Fruit fly (Drosophila melanogaster) whole organism, wandering third instar larva: ENCODE results near the gene CG32706.

ENCODE experiments used
- Abd-B ChIP-seq: fragments of >200 bp; optimal IDR thresholded peaks from 2 replicates; lab custom pipeline; 2017; ENCODE audit warnings: missing biosample characterization, missing genetic modification characterization
- CG32264 ChIP-seq: fragments of 200-800 bp; sonication (Bioruptor generic); optimal IDR thresholded peaks from 2 replicates; lab custom pipeline; 2016; ENCODE audit warnings: missing biosample characterization, missing genetic modification characterization
- Dfd ChIP-seq: fragments of >200 bp; optimal IDR thresholded peaks from 2 replicates; lab custom pipeline; 2017; ENCODE audit warnings: missing biosample characterization, missing genetic modification characterization
- Dif ChIP-seq: fragments of 200-275, 200-300 bp; sonication (Bioruptor generic); optimal IDR thresholded peaks from 2 replicates; lab custom pipeline; 2018; ENCODE audit warnings: missing biosample characterization, missing genetic modification characterization; ENCODE audit not compliant: partially characterized antibody
- GATAd ChIP-seq: sonication (Bioruptor generic); optimal IDR thresholded peaks from 2 replicates; lab custom pipeline; 2016; ENCODE audit warnings: missing biosample characterization, missing genetic modification characterization
- HLH106 ChIP-seq: fragments of 200-800 bp; optimal IDR thresholded peaks from 3 replicates; lab custom pipeline; 2019; ENCODE audit warnings: missing biosample characterization, mild to moderate bottlenecking, missing genetic modification characterization, moderate library complexity
- Hr83 ChIP-seq: fragments of 200-300 bp; sonication (Bioruptor generic); optimal IDR thresholded peaks from 2 replicates; lab custom pipeline; 2016; ENCODE audit warnings: missing biosample characterization, mild to moderate bottlenecking, missing genetic modification characterization, moderate library complexity; ENCODE audit not compliant: poor library complexity, severe bottlenecking
- Jra ChIP-seq: sonication (Bioruptor generic); optimal IDR thresholded peaks from 2 replicates; lab custom pipeline; 2016; ENCODE audit warnings: missing biosample characterization, missing genetic modification characterization
- Mio ChIP-seq: sonication (Bioruptor generic); optimal IDR thresholded peaks from 2 replicates; lab custom pipeline; 2016; ENCODE audit warnings: missing biosample characterization, missing genetic modification characterization
- Myc ChIP-seq: fragments of >200 bp; optimal IDR thresholded peaks from 2 replicates; lab custom pipeline; 2017
- N ChIP-seq: fragments of >200 bp; optimal IDR thresholded peaks from 2 replicates; lab custom pipeline; 2018; ENCODE audit warnings: missing biosample characterization, missing external identifiers, missing genetic modification characterization
- Rel ChIP-seq, 2 experiments: fragments of 200-800 bp; sonication (Bioruptor generic) in 1 of 2; optimal IDR thresholded peaks; 2 replicates in 1 of 2; 3 replicates in 1 of 2; lab custom pipeline; 2016 to 2019; ENCODE audit warnings: mild to moderate bottlenecking in 2 of 2, missing biosample characterization in 2 of 2, missing genetic modification characterization in 2 of 2, moderate library complexity in 1 of 2
- Sp1 ChIP-seq: fragments of 200-800 bp; sonication (Bioruptor generic); optimal IDR thresholded peaks from 3 replicates; lab custom pipeline; 2019; ENCODE audit warnings: missing biosample characterization, mild to moderate bottlenecking, missing genetic modification characterization, moderate library complexity
- Vsx2 ChIP-seq: fragments of 200-300, 225-300 bp; sonication (Bioruptor generic); optimal IDR thresholded peaks from 2 replicates; lab custom pipeline; 2018; ENCODE audit warnings: missing biosample characterization, missing genetic modification characterization; ENCODE audit not compliant: partially characterized antibody
- br ChIP-seq: fragments of 200-800 bp; sonication (Bioruptor generic); optimal IDR thresholded peaks from 2 replicates; lab custom pipeline; 2016; ENCODE audit warnings: missing biosample characterization, missing genetic modification characterization
- brk ChIP-seq: fragments of 200-800 bp; sonication (Bioruptor generic); optimal IDR thresholded peaks from 2 replicates; lab custom pipeline; 2016; ENCODE audit warnings: missing biosample characterization, mild to moderate bottlenecking, missing genetic modification characterization
- dmrt93B ChIP-seq: fragments of 200-800 bp; sonication (Bioruptor generic); optimal IDR thresholded peaks from 2 replicates; lab custom pipeline; 2018; ENCODE audit warnings: missing biosample characterization, mild to moderate bottlenecking, missing genetic modification characterization
- dsf ChIP-seq: sonication (Bioruptor generic); optimal IDR thresholded peaks from 2 replicates; lab custom pipeline; 2016; ENCODE audit warnings: missing biosample characterization, missing genetic modification characterization, borderline replicate concordance
- ey ChIP-seq: fragments of 200-800 bp; sonication (Bioruptor generic); optimal IDR thresholded peaks from 2 replicates; lab custom pipeline; 2016; ENCODE audit warnings: missing biosample characterization, missing genetic modification characterization
- foxo ChIP-seq, 2 experiments: fragments of 200-800 bp; sonication (Bioruptor generic); optimal IDR thresholded peaks; 2 replicates in 1 of 2; 3 replicates in 1 of 2; lab custom pipeline; 2016 to 2017; ENCODE audit warnings: missing biosample characterization in 2 of 2, missing genetic modification characterization in 2 of 2
- fru ChIP-seq: fragments of 200-800 bp; sonication (Bioruptor generic); optimal IDR thresholded peaks from 3 replicates; lab custom pipeline; 2016; ENCODE audit warnings: missing biosample characterization, mild to moderate bottlenecking, missing genetic modification characterization
- jim ChIP-seq: fragments of 175-275, 200-325 bp; sonication (Bioruptor generic); optimal IDR thresholded peaks from 2 replicates; lab custom pipeline; 2016; ENCODE audit warnings: missing biosample characterization, mild to moderate bottlenecking, missing genetic modification characterization
- psq ChIP-seq: fragments of 200-800 bp; sonication (Bioruptor generic); optimal IDR thresholded peaks from 3 replicates; lab custom pipeline; 2017; ENCODE audit warnings: missing biosample characterization, mild to moderate bottlenecking, missing genetic modification characterization, moderate library complexity
- rgr ChIP-seq: fragments of 200-800 bp; sonication (Bioruptor generic); optimal IDR thresholded peaks from 3 replicates; lab custom pipeline; 2016; ENCODE audit warnings: missing biosample characterization, mild to moderate bottlenecking, missing genetic modification characterization
- sage ChIP-seq: fragments of 200-800 bp; sonication (Bioruptor generic); optimal IDR thresholded peaks from 2 replicates; lab custom pipeline; 2016; ENCODE audit warnings: missing biosample characterization, mild to moderate bottlenecking, missing genetic modification characterization
- sv ChIP-seq: fragments of 200-800 bp; sonication (Bioruptor generic); optimal IDR thresholded peaks from 3 replicates; lab custom pipeline; 2016; ENCODE audit warnings: missing biosample characterization, missing genetic modification characterization
- tai ChIP-seq: sonication (Bioruptor generic); optimal IDR thresholded peaks from 2 replicates; lab custom pipeline; 2016; ENCODE audit warnings: missing biosample characterization, missing genetic modification characterization
- usp ChIP-seq: fragments of >200 bp; optimal IDR thresholded peaks from 2 replicates; lab custom pipeline; 2017; ENCODE audit warnings: missing biosample characterization, missing genetic modification characterization
- woc ChIP-seq: sonication (Bioruptor generic); optimal IDR thresholded peaks from 2 replicates; lab custom pipeline; 2016; ENCODE audit warnings: missing biosample characterization, mild to moderate bottlenecking, missing genetic modification characterization

Gene CG32706

DNA sequence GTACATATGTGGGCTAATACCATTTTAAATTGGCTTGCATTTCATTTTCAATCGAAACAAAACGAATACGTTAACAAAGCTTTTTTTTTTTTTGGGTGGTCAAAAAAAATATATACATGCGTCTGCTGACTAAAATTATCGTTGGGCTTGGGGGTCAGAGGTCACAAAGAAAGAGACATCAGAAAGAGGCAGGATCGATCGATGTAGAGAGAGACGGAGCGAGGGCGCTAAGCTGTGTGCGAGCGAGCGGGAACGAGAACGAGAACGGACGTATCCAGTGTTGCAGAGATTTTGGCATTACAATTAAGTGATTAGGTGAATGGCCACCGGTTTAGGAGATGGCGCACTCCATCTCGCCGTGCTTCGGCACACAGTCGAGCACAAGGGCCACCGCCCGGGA, 7.0 kb downstream of the CG32706 start:
- TF ChIP-seq woc (GFP tag; lab: Kevin White, UChicago) = no peak
- no peak for TF ChIP-seq CG32264 (GFP tag; lab: Kevin White, UChicago)
- TF ChIP-seq sage = no peak
- TF ChIP-seq Rel (GFP tag; optimal IDR thresholded peaks at IDR 0.05; lab: Kevin White, UChicago) = no peak
- no peak for TF ChIP-seq Rel (tag; optimal IDR thresholded peaks at IDR 0.05; lab: Kevin White, UChicago)
- TF ChIP-seq ey (GFP tag; lab: Kevin White, UChicago) = no peak
- no peak for TF ChIP-seq tai (GFP tag; lab: Kevin White, UChicago)
- TF ChIP-seq, all 38 proteins: peak for 0

DNA sequence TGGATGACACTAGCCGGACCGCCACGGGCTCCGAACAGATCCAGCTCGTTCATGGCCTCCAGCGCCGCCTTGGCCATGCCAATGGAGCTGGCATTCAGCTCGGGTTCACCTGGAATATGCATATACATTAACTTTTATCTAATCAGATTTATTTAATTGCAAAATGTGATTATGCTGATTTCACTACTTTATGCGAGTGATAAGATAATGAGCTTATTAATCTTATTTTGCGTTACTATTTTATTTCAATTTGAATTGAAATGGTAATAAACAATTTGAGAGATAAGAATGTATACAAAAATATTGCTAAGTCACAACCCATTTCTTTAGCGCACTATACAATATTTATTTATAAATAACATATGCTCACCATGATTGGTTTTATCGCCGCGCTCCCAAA, 15.2 kb downstream of the CG32706 start:
- TF ChIP-seq Mio (GFP tag; lab: Kevin White, UChicago) (no peak), N (GFP tag; lab: Kevin White, UChicago) (no peak), sage (no peak), ey (GFP tag; lab: Kevin White, UChicago) (no peak), dsf (GFP tag; lab: Kevin White, UChicago) (no peak), dmrt93B (GFP tag; lab: Kevin White, UChicago) (no peak), Dif (GFP tag; lab: Kevin White, UChicago) (no peak), psq (GFP tag; lab: Kevin White, UChicago) (no peak), Sp1 (GFP tag; lab: Kevin White, UChicago) (no peak), br (GFP tag; lab: Kevin White, UChicago) (no peak), foxo (GFP tag; optimal IDR thresholded peaks at IDR 0.05; lab: Kevin White, UChicago) (no peak), Rel (GFP tag; optimal IDR thresholded peaks at IDR 0.05; lab: Kevin White, UChicago) (no peak), Rel (tag; optimal IDR thresholded peaks at IDR 0.05; lab: Kevin White, UChicago) (no peak), GATAd (GFP tag; lab: Kevin White, UChicago) (no peak), Vsx2 (GFP tag; lab: Kevin White, UChicago) (no peak), jim (no peak), Abd-B (no peak), Dfd (no peak), woc (GFP tag; lab: Kevin White, UChicago) (no peak)

DNA sequence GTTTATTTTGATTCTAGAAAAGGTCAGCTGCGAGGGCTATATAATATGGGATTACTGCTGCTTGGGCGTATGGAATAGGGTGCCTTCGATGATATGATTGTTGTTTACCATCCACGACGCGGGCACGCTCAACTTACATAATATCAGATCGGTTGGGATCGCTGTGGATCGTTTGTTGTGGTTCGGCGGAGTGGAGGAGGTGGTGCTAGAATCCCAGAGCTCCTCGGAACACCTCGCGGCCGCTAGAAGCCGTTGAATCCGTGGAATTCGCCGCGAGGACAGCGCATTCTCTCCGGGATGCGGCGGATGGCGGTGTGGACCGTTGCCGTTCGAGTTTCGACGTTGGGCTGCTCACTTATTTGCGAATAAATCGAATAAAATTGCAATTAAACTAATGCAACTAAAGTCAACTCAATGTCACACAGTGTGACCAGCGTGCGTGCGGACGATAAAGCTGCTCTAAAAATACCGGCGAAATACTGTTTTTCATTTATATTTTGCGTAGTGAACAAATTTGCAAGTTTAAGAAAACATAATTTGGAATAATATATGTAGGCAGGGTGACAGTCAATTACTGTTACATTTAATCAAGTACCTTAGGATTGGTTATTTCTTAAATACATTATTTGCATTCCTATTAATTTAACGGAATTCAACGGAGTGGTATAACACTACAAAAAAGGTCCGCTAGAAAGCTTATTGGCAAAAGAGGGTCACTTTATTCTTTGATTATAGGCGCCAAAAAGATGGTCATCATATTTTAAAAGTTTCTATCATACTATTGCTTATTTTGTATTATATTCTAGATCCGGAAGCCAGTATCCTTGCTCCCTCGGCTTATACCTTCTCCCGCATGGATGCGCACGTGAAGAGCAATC, 16.6 kb downstream of the CG32706 start, which contains the start of gene CG7766:
TSS of gene CG7766 (minus strand) at position 432 of the 878 bp plus-strand sequence.
- no peak for TF ChIP-seq ey (GFP tag; lab: Kevin White, UChicago)
- no peak for TF ChIP-seq dsf (GFP tag; lab: Kevin White, UChicago)
- TF ChIP-seq usp (GFP tag; lab: Kevin White, UChicago) = no peak
- no peak for TF ChIP-seq HLH106 (tag; lab: Kevin White, UChicago)
- no peak for TF ChIP-seq br (GFP tag; lab: Kevin White, UChicago)
- TF ChIP-seq sage = no peak
- no peak for TF ChIP-seq Hr83 (GFP tag; lab: Kevin White, UChicago)
- TF ChIP-seq Jra = no peak
- no peak for TF ChIP-seq sv (GFP tag; lab: Kevin White, UChicago)
- TF ChIP-seq Mio (GFP tag; lab: Kevin White, UChicago) = no peak
- no peak for TF ChIP-seq foxo (GFP tag; optimal IDR thresholded peaks at IDR 0.05; lab: Kevin White, UChicago)
- no peak for TF ChIP-seq rgr (GFP tag; lab: Kevin White, UChicago)
- no peak for TF ChIP-seq Vsx2 (GFP tag; lab: Kevin White, UChicago)
- no peak for TF ChIP-seq Myc (lab: Kevin White, UChicago)
- no peak for TF ChIP-seq dmrt93B (GFP tag; lab: Kevin White, UChicago)

DNA sequence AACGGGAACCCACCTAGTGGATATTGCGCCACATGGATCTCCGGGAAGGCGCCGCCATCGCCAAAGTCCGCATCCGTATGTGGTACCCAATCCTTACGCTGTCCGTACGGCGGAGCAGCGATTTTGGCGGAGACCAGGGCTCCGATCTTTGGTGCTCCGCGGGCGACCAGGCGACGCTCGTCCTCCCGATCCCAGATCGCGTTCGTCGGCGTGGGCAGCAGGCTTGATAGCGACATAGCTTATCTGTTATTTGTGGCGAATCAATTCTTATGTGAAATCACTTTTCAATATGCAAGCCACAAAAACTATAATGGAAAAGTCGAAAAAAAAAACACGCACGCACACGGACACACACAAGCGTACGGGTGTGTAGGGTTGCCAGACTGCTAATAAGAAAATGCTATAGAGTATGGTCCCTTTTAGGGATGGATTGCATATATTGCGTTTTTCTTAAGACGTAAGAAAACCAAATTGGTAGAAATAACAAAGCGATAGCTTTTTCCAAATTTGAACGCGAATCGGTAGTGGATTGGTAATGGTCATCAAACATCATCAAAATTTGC, 19.4 kb downstream of the CG32706 start, which contains the start of gene Bx42:
TSS of gene Bx42 (minus strand) at position 393 of the 563 bp plus-strand sequence.
- TF ChIP-seq Sp1 (GFP tag; lab: Kevin White, UChicago) (no peak), brk (no peak), woc (GFP tag; lab: Kevin White, UChicago) (peak; percentile 50), Hr83 (GFP tag; lab: Kevin White, UChicago) (no peak), Abd-B (no peak), fru (GFP tag; lab: Kevin White, UChicago) (no peak), sv (GFP tag; lab: Kevin White, UChicago) (peak; percentile 1), Mio (GFP tag; lab: Kevin White, UChicago) (no peak)
- TF ChIP-seq, all 38 proteins: peak for 2
